Worm (Caenorhabditis elegans) whole organism, young adult: Measurements from ENCODE around the gene C44H4.6.
A peak's percentile ranks its signal among the peaks of the same experiment; 100 is the strongest.

Experiments
- B0035.1 ChIP-seq: sonication (generic microtip); optimal IDR thresholded peaks from 2 replicates; lab custom pipeline; 2016; ENCODE audit warnings: missing genetic modification characterization, mild to moderate bottlenecking, missing compliant biosample characterization, missing genotype, missing genetic modification reagents
- D2030.7 ChIP-seq: fragments of 200-800 bp; sonication (Bioruptor generic); IDR thresholded peaks from 2 replicates; pipeline ENCODE4 v1.3.6; 2022; ENCODE audit warnings: missing genetic modification reagents, missing genetic modification characterization, missing compliant biosample characterization
- F10E7.11 ChIP-seq: sonication (generic microtip); optimal IDR thresholded peaks from 2 replicates; lab custom pipeline; 2017; ENCODE audit warnings: mild to moderate bottlenecking, missing genetic modification characterization, moderate library complexity, missing compliant biosample characterization
- F39B2.1 ChIP-seq: fragments of 200-800 bp; sonication (Bioruptor generic); IDR thresholded peaks from 2 replicates; pipeline ENCODE4 v1.3.6; 2022; ENCODE audit warnings: missing genetic modification reagents, missing genetic modification characterization, missing compliant biosample characterization
- F52B5.7 ChIP-seq: sonication (generic microtip); optimal IDR thresholded peaks from 2 replicates; lab custom pipeline; 2016; ENCODE audit warnings: mild to moderate bottlenecking, missing genetic modification characterization, missing compliant biosample characterization
- F55B11.4 ChIP-seq: sonication (generic microtip); optimal IDR thresholded peaks from 2 replicates; lab custom pipeline; 2016; ENCODE audit warnings: missing compliant biosample characterization, missing genetic modification characterization, borderline replicate concordance; ENCODE audit not compliant: insufficient read depth
- K12H6.12 ChIP-seq: fragments of 200-800 bp; sonication (Bioruptor generic); optimal IDR thresholded peaks from 2 replicates; lab custom pipeline; 2018; ENCODE audit warnings: mild to moderate bottlenecking, missing genetic modification characterization, missing compliant biosample characterization
- Y56A3A.18 ChIP-seq: fragments of 200-800 bp; sonication (Bioruptor generic); IDR thresholded peaks from 2 replicates; pipeline ENCODE4 v1.3.6; 2022; ENCODE audit warnings: missing genetic modification reagents, missing genetic modification characterization, missing compliant biosample characterization
- aptf-3 ChIP-seq: fragments of 200-800 bp; sonication (Bioruptor generic); IDR thresholded peaks from 2 replicates; pipeline ENCODE4 v1.3.6; 2022; ENCODE audit warnings: missing genetic modification characterization, missing compliant biosample characterization
- attf-3 ChIP-seq: fragments of 200-800 bp; sonication (Bioruptor generic); conservative IDR thresholded peaks from 2 replicates; pipeline ENCODE4 v1.3.6; 2022; ENCODE audit warnings: missing genetic modification reagents, missing genetic modification characterization, missing compliant biosample characterization
- bed-2 ChIP-seq: fragments of 200-800 bp; sonication (Bioruptor generic); IDR thresholded peaks from 2 replicates; pipeline ENCODE4 v1.3.6; 2022; ENCODE audit warnings: missing genetic modification reagents, missing genetic modification characterization, missing compliant biosample characterization
- cebp-1 ChIP-seq, 2 experiments: fragments of 200-800 bp in 1 of 2; sonication (Bioruptor generic) in 1 of 2; sonication (generic microtip) in 1 of 2; IDR thresholded peaks in 1 of 2; optimal IDR thresholded peaks in 1 of 2; 2 replicates each; pipeline versions ENCODE4 v1.3.6 to Lab custom; 2017 to 2022; ENCODE audit warnings: missing compliant biosample characterization in 2 of 2, missing genetic modification characterization in 2 of 2, mild to moderate bottlenecking in 1 of 2, missing genetic modification reagents in 1 of 2, moderate library complexity in 1 of 2
- ceh-27 ChIP-seq: fragments of 200-800 bp; sonication (Bioruptor generic); optimal IDR thresholded peaks from 2 replicates; lab custom pipeline; 2018; ENCODE audit warnings: mild to moderate bottlenecking, missing genetic modification characterization, moderate library complexity, missing compliant biosample characterization
- chd-7 ChIP-seq: sonication (generic microtip); optimal IDR thresholded peaks from 2 replicates; lab custom pipeline; 2016; ENCODE audit warnings: mild to moderate bottlenecking, missing genetic modification characterization, moderate library complexity, missing compliant biosample characterization
- dox-1 ChIP-seq: fragments of 200-800 bp; sonication (Bioruptor generic); IDR thresholded peaks from 2 replicates; pipeline ENCODE4 v1.3.6; 2022; ENCODE audit warnings: missing genetic modification reagents, missing genetic modification characterization, missing compliant biosample characterization
- dpff-1 ChIP-seq: sonication (generic microtip); optimal IDR thresholded peaks from 2 replicates; lab custom pipeline; 2017; ENCODE audit warnings: mild to moderate bottlenecking, missing genetic modification characterization, missing compliant biosample characterization
- egl-18 ChIP-seq: fragments of 200-800 bp; sonication (Bioruptor generic); IDR thresholded peaks from 2 replicates; pipeline ENCODE4 v1.3.6; 2022; ENCODE audit warnings: missing genetic modification reagents, missing genetic modification characterization, missing compliant biosample characterization
- egl-44 ChIP-seq: fragments of 200-800 bp; sonication (Bioruptor generic); IDR thresholded peaks from 2 replicates; pipeline ENCODE4 v1.3.6; 2022; ENCODE audit warnings: missing genetic modification reagents, missing genetic modification characterization, missing compliant biosample characterization
- egrh-3 ChIP-seq: fragments of 200-800 bp; sonication (Bioruptor generic); IDR thresholded peaks from 2 replicates; pipeline ENCODE4 v1.3.6; 2022; ENCODE audit warnings: missing genetic modification reagents, missing genetic modification characterization, missing compliant biosample characterization
- gei-17 ChIP-seq: fragments of 200-800 bp; sonication (Bioruptor generic); optimal IDR thresholded peaks from 2 replicates; lab custom pipeline; 2018; ENCODE audit warnings: mild to moderate bottlenecking, missing genetic modification characterization, missing compliant biosample characterization
- hlh-26 ChIP-seq: fragments of 200-800 bp; sonication (Bioruptor generic); conservative IDR thresholded peaks from 2 replicates; pipeline ENCODE4 v1.3.6; 2022; ENCODE audit warnings: missing genetic modification reagents, missing genetic modification characterization, missing compliant biosample characterization
- hmg-1.2 ChIP-seq: fragments of 200-800 bp; sonication (Bioruptor generic); IDR thresholded peaks from 2 replicates; pipeline ENCODE4 v1.3.6; 2022; ENCODE audit warnings: missing genetic modification reagents, missing genetic modification characterization, missing compliant biosample characterization
- let-607 ChIP-seq, 2 experiments: fragments of 200-800 bp in 1 of 2; sonication (Bioruptor generic) in 1 of 2; sonication (generic microtip) in 1 of 2; optimal IDR thresholded peaks; 2 replicates each; lab custom pipeline; 2016 to 2018; ENCODE audit warnings: mild to moderate bottlenecking in 2 of 2, missing compliant biosample characterization in 2 of 2, missing genetic modification characterization in 2 of 2, moderate library complexity in 2 of 2, missing genotype in 1 of 2
- lin-35 ChIP-seq, 3 experiments: fragments of 150-350 bp in 2 of 3; sonication (generic microtip) in 1 of 3; optimal IDR thresholded peaks; 2 replicates each; lab custom pipeline; 2014 to 2018; ENCODE audit warnings: missing biosample characterization in 3 of 3, missing genetic modification characterization in 3 of 3, missing genetic modification reagents in 3 of 3
- lin-54 ChIP-seq: fragments of 200-800 bp; sonication (Bioruptor generic); optimal IDR thresholded peaks from 2 replicates; lab custom pipeline; 2018; ENCODE audit warnings: mild to moderate bottlenecking, missing genetic modification characterization, missing compliant biosample characterization
- lsl-1 ChIP-seq: fragments of 200-800 bp; sonication (Bioruptor generic); optimal IDR thresholded peaks from 2 replicates; lab custom pipeline; 2018; ENCODE audit warnings: mild to moderate bottlenecking, missing genetic modification characterization, moderate library complexity, missing compliant biosample characterization
- lsy-27 ChIP-seq: sonication (generic microtip); optimal IDR thresholded peaks from 2 replicates; lab custom pipeline; 2017; ENCODE audit warnings: missing genetic modification characterization, mild to moderate bottlenecking, missing compliant biosample characterization, antibody characterized with exemption, missing genotype, borderline replicate concordance; ENCODE audit not compliant: insufficient read depth
- madf-3 ChIP-seq: fragments of 200-800 bp; sonication (Bioruptor generic); IDR thresholded peaks from 2 replicates; pipeline ENCODE4 v1.3.6; 2022; ENCODE audit warnings: missing genetic modification reagents, missing genetic modification characterization, missing compliant biosample characterization
- mcd-1 ChIP-seq: fragments of 200-800 bp; sonication (Bioruptor generic); IDR thresholded peaks from 2 replicates; pipeline ENCODE4 v1.3.6; 2022; ENCODE audit warnings: missing genetic modification reagents, missing genetic modification characterization, missing compliant biosample characterization
- mes-4 ChIP-seq: sonication (generic microtip); optimal IDR thresholded peaks from 2 replicates; lab custom pipeline; 2016; ENCODE audit warnings: missing genotype, missing genetic modification characterization, missing compliant biosample characterization
- nfya-2 ChIP-seq: fragments of 200-800 bp; sonication (Bioruptor generic); IDR thresholded peaks from 2 replicates; pipeline ENCODE4 v1.3.6; 2022; ENCODE audit warnings: missing genetic modification reagents, missing genetic modification characterization, missing compliant biosample characterization
- nfyb-1 ChIP-seq: fragments of 200-800 bp; sonication (Bioruptor generic); IDR thresholded peaks from 2 replicates; pipeline ENCODE4 v1.3.6; 2022; ENCODE audit warnings: missing genetic modification reagents, missing genetic modification characterization, missing compliant biosample characterization
- nhr-27 ChIP-seq: fragments of 200-800 bp; sonication (Bioruptor generic); optimal IDR thresholded peaks from 2 replicates; lab custom pipeline; 2018; ENCODE audit warnings: mild to moderate bottlenecking, missing genetic modification characterization, moderate library complexity, missing compliant biosample characterization
- pbrm-1 ChIP-seq: fragments of 200-800 bp; sonication (Bioruptor generic); IDR thresholded peaks from 2 replicates; pipeline ENCODE4 v1.3.6; 2022; ENCODE audit warnings: missing genetic modification reagents, missing genetic modification characterization, missing compliant biosample characterization
- pha-4 ChIP-seq: fragments of 150-350 bp; sonication (generic microtip); optimal IDR thresholded peaks from 2 replicates; lab custom pipeline; 2014; ENCODE audit warnings: missing biosample characterization, missing genetic modification reagents, missing genetic modification characterization
- rec-8 ChIP-seq, 2 experiments: sonication (generic microtip); optimal IDR thresholded peaks; 2 replicates each; lab custom pipeline; 2016; ENCODE audit warnings: mild to moderate bottlenecking in 2 of 2, missing genetic modification characterization in 2 of 2, missing genetic modification reagents in 2 of 2, missing genotype in 2 of 2, missing biosample characterization in 1 of 2, missing compliant biosample characterization in 1 of 2, moderate library complexity in 1 of 2
- sdz-38 ChIP-seq: sonication (generic microtip); optimal IDR thresholded peaks from 2 replicates; lab custom pipeline; 2016; ENCODE audit warnings: missing genotype, missing genetic modification characterization, missing compliant biosample characterization
- snpc-1.3 ChIP-seq: sonication (generic microtip); optimal IDR thresholded peaks from 2 replicates; lab custom pipeline; 2017; ENCODE audit warnings: missing genetic modification characterization, mild to moderate bottlenecking, missing compliant biosample characterization, antibody characterized with exemption, moderate library complexity, missing genotype, missing genetic modification reagents; ENCODE audit not compliant: insufficient read depth
- snpc-3.4 ChIP-seq: sonication (generic microtip); optimal IDR thresholded peaks from 2 replicates; lab custom pipeline; 2017; ENCODE audit warnings: missing genetic modification characterization, mild to moderate bottlenecking, missing compliant biosample characterization, antibody characterized with exemption, moderate library complexity, missing genotype, missing genetic modification reagents
- sptf-2 ChIP-seq: fragments of 200-800 bp; sonication (Bioruptor generic); optimal IDR thresholded peaks from 2 replicates; lab custom pipeline; 2018; ENCODE audit warnings: mild to moderate bottlenecking, missing genetic modification characterization, missing compliant biosample characterization
- tbx-9 ChIP-seq: sonication (generic microtip); optimal IDR thresholded peaks from 2 replicates; lab custom pipeline; 2016; ENCODE audit warnings: borderline replicate concordance, missing genetic modification characterization, inconsistent platforms, missing compliant biosample characterization
- xnd-1 ChIP-seq: sonication (generic microtip); optimal IDR thresholded peaks from 2 replicates; lab custom pipeline; 2016; ENCODE audit warnings: missing genotype, missing genetic modification reagents, missing genetic modification characterization, missing compliant biosample characterization
- zfh-2 ChIP-seq: fragments of 200-800 bp; sonication (Bioruptor generic); conservative IDR thresholded peaks from 2 replicates; pipeline ENCODE4 v1.3.6; 2022; ENCODE audit warnings: missing genetic modification reagents, missing genetic modification characterization, missing compliant biosample characterization
- ztf-25 ChIP-seq: fragments of 200-800 bp; sonication (Bioruptor generic); IDR thresholded peaks from 2 replicates; pipeline ENCODE4 v1.3.6; 2022; ENCODE audit warnings: missing genetic modification reagents, missing genetic modification characterization, missing compliant biosample characterization
- ztf-3 ChIP-seq: fragments of 200-800 bp; sonication (Bioruptor generic); optimal IDR thresholded peaks from 2 replicates; lab custom pipeline; 2018; ENCODE audit warnings: mild to moderate bottlenecking, missing genetic modification characterization, missing compliant biosample characterization
- ztf-6 ChIP-seq: fragments of 200-800 bp; sonication (Bioruptor generic); IDR thresholded peaks from 2 replicates; pipeline ENCODE4 v1.3.6; 2022; ENCODE audit warnings: missing genetic modification reagents, missing genetic modification characterization, missing compliant biosample characterization

C44H4.6 gene

DNA sequence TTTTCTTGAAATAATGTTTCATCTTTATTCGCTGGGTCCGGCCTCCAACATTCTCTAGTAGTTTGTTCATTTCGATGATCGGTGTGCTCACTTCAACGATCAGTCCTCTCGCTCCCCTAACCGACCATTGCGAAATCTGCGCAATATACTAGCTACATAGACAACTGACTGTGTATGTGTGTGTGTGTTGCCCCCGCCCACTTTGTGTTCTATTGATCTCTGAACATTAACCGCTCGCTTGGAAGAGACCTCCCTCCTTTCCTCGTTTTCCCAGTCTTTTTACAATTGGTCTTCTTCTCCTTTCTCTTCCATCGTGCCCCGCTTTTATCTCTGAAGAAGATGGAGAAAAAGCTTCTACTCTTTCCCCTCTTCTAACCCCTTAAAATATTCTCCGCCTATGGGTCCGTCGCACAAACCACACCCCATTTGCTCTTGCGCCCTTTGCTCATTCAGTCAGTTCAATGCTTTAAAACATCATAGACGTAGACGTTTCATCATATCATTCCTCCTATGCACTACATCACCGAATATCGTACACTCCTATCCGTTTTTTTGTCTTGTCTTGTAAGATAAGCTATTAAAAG lies 41.7 kb downstream of the C44H4.6 start:
- TF ChIP-seq snpc-3.4 (no peak), sptf-2 (GFP tag; lab: Kevin White, UChicago) (no peak), ztf-6 (no peak), nfyb-1 (no peak), madf-3 (GFP tag; lab: Robert Waterston, UW) (no peak), dox-1 (0 out of 2 replicates have a peak, but pooled peaks have one; percentile 5), let-607 (tag; optimal IDR thresholded peaks at IDR 0.05; lab: Kevin White, UChicago) (no peak), tbx-9 (tag; lab: Kevin White, UChicago) (no peak), lsl-1 (no peak), B0035.1 (tag; lab: Kevin White, UChicago) (no peak), egl-44 (GFP tag; lab: Robert Waterston, UW) (no peak), F55B11.4 (no peak), egrh-3 (GFP tag; lab: Robert Waterston, UW) (no peak), pha-4 (no peak), bed-2 (GFP tag; lab: Robert Waterston, UW) (no peak), dpff-1 (tag; lab: Kevin White, UChicago) (no peak), ztf-3 (GFP tag; lab: Kevin White, UChicago) (no peak), F39B2.1 (GFP tag; lab: Robert Waterston, UW) (no peak), sdz-38 (tag; lab: Kevin White, UChicago) (no peak), xnd-1 (no peak), nfya-2 (GFP tag; lab: Robert Waterston, UW) (no peak), nhr-27 (tag; lab: Kevin White, UChicago) (no peak), hmg-1.2 (GFP tag; lab: Robert Waterston, UW) (no peak), Y56A3A.18 (GFP tag; lab: Robert Waterston, UW) (no peak), mcd-1 (GFP tag; lab: Robert Waterston, UW) (0 out of 2 replicates have a peak, but pooled peaks have one; percentile 9), lin-35 (GFP tag; optimal IDR thresholded peaks at IDR 0.05; lab: Kevin White, UChicago) (no peak), rec-8 (tag; optimal IDR thresholded peaks at IDR 0.05; lab: Kevin White, UChicago) (no peak), mes-4 (tag; lab: Kevin White, UChicago) (no peak), attf-3 (no peak), D2030.7 (GFP tag; lab: Robert Waterston, UW) (no peak), K12H6.12 (tag; lab: Kevin White, UChicago) (peak; percentile 75), lin-54 (no peak), pbrm-1 (no peak), F52B5.7 (no peak), ztf-25 (no peak), chd-7 (tag; lab: Kevin White, UChicago) (no peak), aptf-3 (GFP tag; lab: Robert Waterston, UW) (no peak), cebp-1 (GFP tag; IDR thresholded peaks at IDR 0.05; lab: Robert Waterston, UW) (peak; percentile 93), cebp-1 (tag; optimal IDR thresholded peaks at IDR 0.05; lab: Kevin White, UChicago) (peak; percentile 98), F10E7.11 (tag; lab: Kevin White, UChicago) (no peak), lsy-27 (no peak), hlh-26 (GFP tag; lab: Robert Waterston, UW) (no peak), snpc-1.3 (no peak), egl-18 (GFP tag; lab: Robert Waterston, UW) (no peak), ceh-27 (GFP tag; lab: Kevin White, UChicago) (peak; percentile 68), gei-17 (GFP tag; lab: Kevin White, UChicago) (no peak), zfh-2 (GFP tag; lab: Robert Waterston, UW) (peak; percentile 68; the same call in 1 of the 2 replicates)
